Fruit fly (Drosophila melanogaster): ENCODE data around the gene CG13457.

CG13457 gene

dm6 chr3L:15097878-15098520, 33.2 kb downstream of the CG13457 start, which contains the start of gene Ctps:
Gene Ctps (plus strand): TSS chr3L:15097914.
- TF ChIP-seq noc (tag; optimal IDR thresholded peaks at IDR 0.05): no peak

dm6 chr3L:15094589-15095288, 36.4 kb downstream of the CG13457 start, which contains the start of the genes sstn, Plp and GlyRS:
Gene sstn (minus strand): TSS chr3L:15094719.
Gene Plp (minus strand): TSS chr3L:15094724.
Gene GlyRS (plus strand): TSS chr3L:15095142.
- TF ChIP-seq noc (tag; optimal IDR thresholded peaks at IDR 0.05): peak; percentile 58

- no peak for TF ChIP-seq noc (tag; optimal IDR thresholded peaks at IDR 0.05)
Measured at dm6 chr3L:15093929-15094588, 37.1 kb downstream of the CG13457 start.

- no peak for TF ChIP-seq noc (tag; optimal IDR thresholded peaks at IDR 0.05)
Measured at dm6 chr3L:15089887-15090679, 41.1 kb downstream of the CG13457 start.

- no peak for TF ChIP-seq noc (tag; optimal IDR thresholded peaks at IDR 0.05)
Measured at dm6 chr3L:15089083-15089704, 42.0 kb downstream of the CG13457 start.

dm6 chr3L:15088285-15088684, 42.9 kb downstream of the CG13457 start:
- no peak for TF ChIP-seq noc (tag; optimal IDR thresholded peaks at IDR 0.05)

- no peak for TF ChIP-seq noc (tag; optimal IDR thresholded peaks at IDR 0.05)
Measured at dm6 chr3L:15084288-15084687, 46.9 kb downstream of the CG13457 start.

dm6 chr3L:15079278-15079677, 51.9 kb downstream of the CG13457 start:
- no peak for TF ChIP-seq noc (tag; optimal IDR thresholded peaks at IDR 0.05)

dm6 chr3L:15078347-15078746, 52.8 kb downstream of the CG13457 start, which contains the start of gene Or71a:
Gene Or71a (minus strand): TSS chr3L:15078447.
- no peak for TF ChIP-seq noc (tag; optimal IDR thresholded peaks at IDR 0.05)
